Worm (Caenorhabditis elegans) whole organism, midembryonic: ENCODE data around the gene eas-1.

Experiments
- T22C8.4 ChIP-seq: fragments of 200-800 bp; sonication (Bioruptor generic); IDR thresholded peaks from 2 replicates; pipeline ENCODE4 v1.3.6; 2022; ENCODE audit warnings: missing genetic modification characterization, missing compliant biosample characterization
- cog-1 ChIP-seq: sonication (generic microtip); optimal IDR thresholded peaks from 2 replicates; lab custom pipeline; 2016; ENCODE audit warnings: missing genetic modification characterization, missing compliant biosample characterization
- flt-1 ChIP-seq: fragments of 200-800 bp; sonication (Bioruptor generic); IDR thresholded peaks from 2 replicates; pipeline ENCODE4 v1.3.6; 2022; ENCODE audit warnings: missing genetic modification characterization, missing compliant biosample characterization
- klf-2 ChIP-seq: fragments of 200-800 bp; sonication (Bioruptor generic); conservative IDR thresholded peaks from 2 replicates; pipeline ENCODE4 v1.3.6; 2022; ENCODE audit warnings: missing genetic modification reagents, missing genetic modification characterization, missing compliant biosample characterization
- ref-1 ChIP-seq: fragments of 200-800 bp; sonication (Bioruptor generic); conservative IDR thresholded peaks from 2 replicates; pipeline ENCODE4 v1.3.6; 2022; ENCODE audit warnings: missing genetic modification reagents, missing genetic modification characterization, missing compliant biosample characterization

ce11 chrII:4749581-4749980, 9.4 kb downstream of the eas-1 start, which contains the start of gene F41C3.2:
- TF ChIP-seq klf-2 (GFP tag; lab: Robert Waterston, UW) = no peak
- TF ChIP-seq flt-1 (GFP tag; lab: Robert Waterston, UW) = no peak
- TF ChIP-seq T22C8.4 (GFP tag; lab: Robert Waterston, UW) = no peak
- no peak for TF ChIP-seq cog-1 (tag; lab: Kevin White, UChicago)
- no peak for TF ChIP-seq ref-1 (GFP tag; lab: Robert Waterston, UW)
